Fruit fly (Drosophila melanogaster) whole organism, adult: Measurements from ENCODE around the gene CG5377.
A peak's percentile ranks its signal among the peaks of the same experiment; 100 is the strongest.

ENCODE experiments used
- CG11617 ChIP-seq: fragments of 200-800 bp; sonication (Bioruptor generic); optimal IDR thresholded peaks from 2 replicates; lab custom pipeline; 2017; ENCODE audit warnings: mild to moderate bottlenecking, missing biosample characterization, missing genetic modification reagents, missing genetic modification characterization
- CG12768 ChIP-seq: fragments of 200-800 bp; sonication (Bioruptor generic); optimal IDR thresholded peaks from 2 replicates; lab custom pipeline; 2017; ENCODE audit warnings: missing biosample characterization, missing genetic modification characterization, mild to moderate bottlenecking, moderate library complexity, missing genetic modification reagents
- CG14711 ChIP-seq: fragments of 200-800 bp; sonication (Bioruptor generic); optimal IDR thresholded peaks from 2 replicates; lab custom pipeline; 2018; ENCODE audit warnings: missing biosample characterization, mild to moderate bottlenecking, missing genetic modification characterization, moderate library complexity
- CG1620 ChIP-seq: fragments of 200-800 bp; sonication (Bioruptor generic); optimal IDR thresholded peaks from 2 replicates; lab custom pipeline; 2016; ENCODE audit warnings: missing biosample characterization, missing genetic modification characterization
- CG33017 ChIP-seq: fragments of 200-800 bp; sonication (Bioruptor generic); optimal IDR thresholded peaks from 2 replicates; lab custom pipeline; 2018; ENCODE audit warnings: missing biosample characterization, mild to moderate bottlenecking, missing genetic modification characterization, moderate library complexity
- CG5204 ChIP-seq: fragments of 200-800 bp; sonication (Bioruptor generic); optimal IDR thresholded peaks from 2 replicates; lab custom pipeline; 2016; ENCODE audit warnings: missing biosample characterization, missing genetic modification characterization
- CG7045 ChIP-seq: fragments of 200-800 bp; sonication (Bioruptor generic); optimal IDR thresholded peaks from 2 replicates; lab custom pipeline; 2017; ENCODE audit warnings: missing biosample characterization, mild to moderate bottlenecking, missing genetic modification characterization
- CG7101 ChIP-seq: fragments of 200-800 bp; sonication (Bioruptor generic); optimal IDR thresholded peaks from 2 replicates; lab custom pipeline; 2018; ENCODE audit warnings: missing biosample characterization, mild to moderate bottlenecking, missing genetic modification characterization, moderate library complexity
- Clk ChIP-seq: fragments of 200-800 bp; sonication (Bioruptor generic); optimal IDR thresholded peaks from 2 replicates; lab custom pipeline; 2017; ENCODE audit warnings: missing biosample characterization, missing genetic modification characterization
- Crg-1 ChIP-seq: fragments of 200-800 bp; sonication (Bioruptor generic); optimal IDR thresholded peaks from 2 replicates; lab custom pipeline; 2016; ENCODE audit warnings: missing biosample characterization, missing genetic modification characterization
- Hr96 ChIP-seq: fragments of 200-800 bp; sonication (Bioruptor generic); optimal IDR thresholded peaks from 2 replicates; lab custom pipeline; 2016; ENCODE audit warnings: missing biosample characterization, missing genetic modification characterization
- Mnt ChIP-seq: fragments of 200-800 bp; sonication (Bioruptor generic); optimal IDR thresholded peaks from 2 replicates; lab custom pipeline; 2016; ENCODE audit warnings: missing biosample characterization, mild to moderate bottlenecking, missing genetic modification characterization
- bab1 ChIP-seq: fragments of 200-800 bp; sonication (Bioruptor generic); optimal IDR thresholded peaks from 3 replicates; lab custom pipeline; 2019; ENCODE audit warnings: missing biosample characterization, mild to moderate bottlenecking, missing genetic modification characterization, moderate library complexity
- cic ChIP-seq: fragments of 200-800 bp; sonication (Bioruptor generic); optimal IDR thresholded peaks from 2 replicates; lab custom pipeline; 2017; ENCODE audit warnings: missing biosample characterization, mild to moderate bottlenecking, missing genetic modification characterization, moderate library complexity
- cnc ChIP-seq, 2 experiments: fragments of >200 bp; optimal IDR thresholded peaks; 2 replicates each; lab custom pipeline; 2017
- kay ChIP-seq: fragments of 200-800 bp; sonication (Bioruptor generic); peaks from one replicate; lab custom pipeline; 2016; ENCODE audit warnings: missing biosample characterization, missing genetic modification characterization, borderline replicate concordance
- ovo ChIP-seq: fragments of 200-800 bp; sonication (Bioruptor generic); optimal IDR thresholded peaks from 2 replicates; lab custom pipeline; 2016; ENCODE audit warnings: missing biosample characterization, missing genetic modification characterization
- pad ChIP-seq: fragments of 200-800 bp; sonication (Bioruptor generic); optimal IDR thresholded peaks from 3 replicates; lab custom pipeline; 2017; ENCODE audit warnings: missing biosample characterization, missing genetic modification characterization, mild to moderate bottlenecking, moderate library complexity, missing genetic modification reagents
- tj ChIP-seq: fragments of 200-800 bp; sonication (Bioruptor generic); optimal IDR thresholded peaks from 3 replicates; lab custom pipeline; 2017; ENCODE audit warnings: missing biosample characterization, mild to moderate bottlenecking, missing genetic modification characterization, moderate library complexity
- toe ChIP-seq: fragments of 200-800 bp; sonication (Bioruptor generic); optimal IDR thresholded peaks from 2 replicates; lab custom pipeline; 2016; ENCODE audit warnings: missing biosample characterization, missing genetic modification characterization

The CG5377 gene

DNA sequence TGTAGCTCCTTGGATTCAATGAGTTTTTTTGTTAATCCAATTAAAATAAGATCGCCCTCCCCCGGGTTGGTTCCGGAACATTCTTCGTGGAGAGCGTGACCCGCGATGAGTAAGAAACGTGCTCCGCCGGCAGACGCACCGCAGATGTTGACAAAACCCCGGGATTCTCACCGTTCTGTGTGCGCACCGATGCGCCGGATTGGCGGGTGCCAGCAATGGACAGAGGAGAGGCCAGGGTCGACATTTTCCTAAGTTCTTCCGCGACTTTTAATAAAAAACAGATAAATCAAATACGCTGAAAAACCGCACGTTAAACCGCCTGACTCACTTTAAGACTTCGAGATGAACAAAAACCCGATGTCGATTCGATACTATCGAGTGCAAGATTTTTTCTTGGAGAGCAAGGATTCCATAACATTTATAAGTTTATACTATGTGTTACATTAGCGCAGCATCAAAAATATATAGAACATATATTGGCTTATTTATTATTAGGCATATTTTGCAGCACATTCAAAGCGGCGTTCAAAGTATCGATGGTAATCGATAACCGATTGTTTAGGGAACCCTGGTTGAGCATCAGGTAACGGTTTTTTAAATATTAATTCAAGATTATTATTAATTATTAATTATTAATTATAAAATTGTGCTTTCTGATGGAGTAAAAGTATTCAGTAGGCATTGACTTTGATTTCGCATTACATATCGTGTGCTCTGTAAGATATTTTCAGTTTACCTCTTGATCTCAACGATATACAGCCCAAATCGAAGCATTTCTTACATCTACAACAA lies 23.3 kb upstream of the CG5377 start, which contains the start of the genes CCT1 and tHMG1:
Gene CCT1, minus strand, starts transcription at position 352 of the 792 bp plus-strand sequence.
Gene tHMG1, plus strand, starts transcription at position 742 of the 792 bp plus-strand sequence.
- no peak for TF ChIP-seq CG5204 (GFP tag; lab: Kevin White, UChicago)
- no peak for TF ChIP-seq cic (GFP tag; lab: Kevin White, UChicago)
- TF ChIP-seq CG1620: no peak
- TF ChIP-seq CG11617: peak; percentile 24
- peak; percentile 49 for TF ChIP-seq toe
- TF ChIP-seq CG33017: no peak
- TF ChIP-seq tj (GFP tag; lab: Kevin White, UChicago): no peak
- no peak for TF ChIP-seq pad (GFP tag; lab: Kevin White, UChicago)
- no peak for TF ChIP-seq CG14711 (tag; lab: Kevin White, UChicago)
- no peak for TF ChIP-seq Clk (GFP tag; lab: Kevin White, UChicago)
- peak; percentile 41 for TF ChIP-seq CG7045
- no peak for TF ChIP-seq ovo (GFP tag; lab: Kevin White, UChicago)
- peak; percentile 55 for TF ChIP-seq bab1 (GFP tag; lab: Kevin White, UChicago)
- no peak for TF ChIP-seq CG7101 (tag; lab: Kevin White, UChicago)
- peak; percentile 38 for TF ChIP-seq Hr96 (GFP tag; lab: Kevin White, UChicago)
- peak; percentile 0 for TF ChIP-seq CG12768 (GFP tag; lab: Kevin White, UChicago)
- TF ChIP-seq Mnt (GFP tag; lab: Kevin White, UChicago): peak; percentile 71
- peak; percentile 96 for TF ChIP-seq kay (GFP tag; lab: Kevin White, UChicago)

DNA sequence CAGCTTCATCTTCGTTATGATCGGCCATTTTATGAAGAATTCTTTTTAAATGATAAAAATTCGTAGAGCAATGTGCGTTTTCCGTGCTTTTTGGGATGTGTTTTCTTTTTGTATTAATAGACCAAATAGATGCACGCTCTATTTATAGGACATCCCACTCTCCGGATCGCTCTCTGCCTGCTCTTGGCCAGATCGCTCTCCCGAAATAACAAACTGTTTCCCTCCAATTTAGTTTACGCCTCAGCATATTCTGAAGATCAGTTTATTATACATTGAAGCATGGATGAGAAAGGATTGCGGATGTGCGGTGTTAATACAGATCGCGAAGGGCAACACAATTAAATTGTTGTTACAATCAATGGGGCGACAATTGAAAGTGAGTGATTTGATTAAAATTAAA lies 20.9 kb upstream of the CG5377 start, which contains the start of gene CG5376:
Gene CG5376, minus strand, starts transcription at position 101 of the 400 bp plus-strand sequence.
- TF ChIP-seq cnc (optimal IDR thresholded peaks at IDR 0.05; lab: Kevin White, UChicago): no peak
- TF ChIP-seq CG12768 (GFP tag; lab: Kevin White, UChicago): no peak
- TF ChIP-seq CG11617: no peak
- TF ChIP-seq Crg-1 (GFP tag; lab: Kevin White, UChicago): no peak
- TF ChIP-seq Mnt (GFP tag; lab: Kevin White, UChicago): no peak
- no peak for TF ChIP-seq CG14711 (tag; lab: Kevin White, UChicago)
- no peak for TF ChIP-seq CG7045
- no peak for TF ChIP-seq CG1620
- no peak for TF ChIP-seq tj (GFP tag; lab: Kevin White, UChicago)
- TF ChIP-seq cic (GFP tag; lab: Kevin White, UChicago): no peak
- no peak for TF ChIP-seq ovo (GFP tag; lab: Kevin White, UChicago)

DNA sequence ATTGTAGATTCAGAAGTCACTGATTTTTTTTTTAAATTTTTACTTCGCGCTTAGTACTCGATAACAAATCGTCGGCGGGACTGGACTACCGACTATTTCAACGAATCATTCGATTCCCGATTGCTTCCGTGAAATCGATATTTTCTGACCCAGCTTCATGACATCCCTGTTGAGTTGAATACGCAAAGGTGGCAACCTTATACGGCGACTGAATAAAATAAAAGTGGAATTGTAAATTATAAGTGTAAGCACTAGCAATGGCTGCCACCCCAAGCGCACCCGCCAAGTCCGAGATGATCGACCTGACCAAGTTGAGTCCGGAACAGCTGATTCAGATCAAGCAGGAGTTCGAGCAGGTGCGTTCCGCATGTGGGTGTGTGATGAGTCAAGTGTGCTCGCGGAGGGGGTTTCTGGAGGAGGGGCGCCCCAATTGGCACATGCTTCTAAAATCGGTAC lies 19.1 kb upstream of the CG5377 start, which contains the start of gene Pfdn5:
Gene Pfdn5, plus strand, starts transcription at position 3 of the 456 bp plus-strand sequence.
- TF ChIP-seq Crg-1 (GFP tag; lab: Kevin White, UChicago) (no peak), bab1 (GFP tag; lab: Kevin White, UChicago) (peak; percentile 63), toe (no peak), CG7045 (no peak), cic (GFP tag; lab: Kevin White, UChicago) (no peak), CG1620 (no peak), ovo (GFP tag; lab: Kevin White, UChicago) (no peak), CG12768 (GFP tag; lab: Kevin White, UChicago) (no peak), Clk (GFP tag; lab: Kevin White, UChicago) (no peak), CG7101 (tag; lab: Kevin White, UChicago) (no peak), Mnt (GFP tag; lab: Kevin White, UChicago) (peak; percentile 94), cnc (optimal IDR thresholded peaks at IDR 0.05; lab: Kevin White, UChicago) (no peak), CG11617 (no peak), CG5204 (GFP tag; lab: Kevin White, UChicago) (no peak), Hr96 (GFP tag; lab: Kevin White, UChicago) (no peak), pad (GFP tag; lab: Kevin White, UChicago) (peak; percentile 18), kay (GFP tag; lab: Kevin White, UChicago) (peak; percentile 94), tj (GFP tag; lab: Kevin White, UChicago) (no peak), CG14711 (tag; lab: Kevin White, UChicago) (peak; percentile 67)

DNA sequence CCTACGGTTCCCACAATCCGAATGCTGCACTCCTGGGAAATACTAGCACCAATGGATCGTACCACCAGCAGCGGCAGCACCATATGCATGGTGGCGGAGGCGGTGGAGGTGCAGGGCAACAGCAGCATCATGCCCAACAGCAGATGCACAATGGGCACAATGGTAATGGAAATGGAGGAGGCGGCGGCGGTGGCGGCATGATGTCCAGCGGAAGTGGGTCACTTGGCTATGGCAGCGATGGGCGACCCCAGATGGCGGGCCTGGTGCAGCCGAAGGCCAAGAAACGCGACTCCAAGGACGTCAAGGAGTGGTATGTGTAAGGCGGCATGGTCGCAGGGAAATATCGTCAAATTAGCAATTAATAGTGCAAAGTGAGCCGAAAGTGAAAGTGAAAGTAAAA lies 15.6 kb upstream of the CG5377 start:
- no peak for TF ChIP-seq CG1620
- no peak for TF ChIP-seq CG7101 (tag; lab: Kevin White, UChicago)

DNA sequence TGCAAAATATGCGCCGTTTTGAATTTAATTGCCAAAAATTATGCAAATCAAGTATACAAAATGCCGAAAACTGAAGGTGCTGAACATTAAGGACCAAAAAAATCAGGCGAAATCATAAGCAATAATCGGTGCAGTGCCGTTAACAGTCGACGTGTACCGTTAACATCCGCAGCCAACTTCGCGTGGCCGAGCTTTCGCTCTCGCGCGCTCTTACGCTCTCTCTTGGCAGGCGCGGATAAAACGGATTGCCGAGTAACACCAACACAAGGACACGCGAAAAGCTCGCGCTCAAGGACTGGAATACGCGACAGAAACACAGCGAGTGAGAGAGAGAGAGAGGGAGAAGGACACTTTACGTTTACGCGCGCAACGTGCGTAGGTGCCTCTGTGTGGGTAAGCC lies 2.1 kb upstream of the CG5377 start:
- TF ChIP-seq cic (GFP tag; lab: Kevin White, UChicago): peak; percentile 61
- no peak for TF ChIP-seq tj (GFP tag; lab: Kevin White, UChicago)
- no peak for TF ChIP-seq bab1 (GFP tag; lab: Kevin White, UChicago)
- TF ChIP-seq CG14711 (tag; lab: Kevin White, UChicago): no peak

DNA sequence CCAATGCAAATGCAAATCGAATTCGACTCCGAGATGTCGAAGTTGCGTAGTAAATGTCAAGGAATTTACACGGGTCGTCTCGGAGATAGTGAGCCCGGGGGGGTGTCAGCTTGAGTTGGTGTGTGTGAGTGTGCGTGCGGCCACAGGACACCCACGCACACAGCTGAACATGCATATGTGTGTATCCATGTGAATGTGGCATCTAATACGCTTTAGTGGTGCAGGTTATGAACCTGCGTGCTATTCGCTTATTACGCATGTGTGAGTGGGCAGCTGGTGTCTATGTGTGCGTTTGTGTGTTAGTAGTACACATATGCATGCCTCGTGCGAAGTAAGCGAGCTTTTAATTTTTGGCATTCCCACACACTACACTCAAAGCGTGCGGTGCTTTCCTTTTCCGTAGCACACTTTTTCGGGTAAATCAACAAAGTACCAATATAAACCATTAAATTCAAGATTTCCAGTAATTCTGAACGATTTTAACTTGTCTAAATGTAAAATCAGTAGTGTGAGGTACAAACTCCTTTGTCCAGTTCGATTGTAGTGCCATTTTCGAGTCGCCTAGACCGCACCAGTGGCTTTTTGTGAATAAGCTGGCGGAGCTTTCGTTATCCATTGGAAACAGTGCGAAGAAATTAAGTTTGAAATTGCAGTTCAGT lies 1.0 kb upstream of the CG5377 start:
- TF ChIP-seq Crg-1 (GFP tag; lab: Kevin White, UChicago) (no peak), bab1 (GFP tag; lab: Kevin White, UChicago) (no peak), Mnt (GFP tag; lab: Kevin White, UChicago) (peak; percentile 65), Clk (GFP tag; lab: Kevin White, UChicago) (peak; percentile 66), pad (GFP tag; lab: Kevin White, UChicago) (peak; percentile 9), cic (GFP tag; lab: Kevin White, UChicago) (peak; percentile 55), CG14711 (tag; lab: Kevin White, UChicago) (peak; percentile 63), CG12768 (GFP tag; lab: Kevin White, UChicago) (peak; percentile 84), Hr96 (GFP tag; lab: Kevin White, UChicago) (peak; percentile 78), CG33017 (peak; percentile 86), cnc (optimal IDR thresholded peaks at IDR 0.05; lab: Kevin White, UChicago) (no peak), tj (GFP tag; lab: Kevin White, UChicago) (no peak), CG7101 (tag; lab: Kevin White, UChicago) (peak; percentile 81), CG5204 (GFP tag; lab: Kevin White, UChicago) (no peak), CG11617 (peak; percentile 0), CG7045 (peak; percentile 77), toe (peak; percentile 56), ovo (GFP tag; lab: Kevin White, UChicago) (no peak)
